Worm (Caenorhabditis elegans) whole organism, L4/young adult: Measurements from ENCODE around the gene miz-1.

ENCODE experiments used
- W03F9.2 ChIP-seq: fragments of 150-350 bp; optimal IDR thresholded peaks from 2 replicates; lab custom pipeline; 2014; ENCODE audit warnings: missing biosample characterization, missing genetic modification characterization
- dao-5 ChIP-seq: sonication (generic microtip); optimal IDR thresholded peaks from 2 replicates; lab custom pipeline; 2016; ENCODE audit warnings: missing genotype, missing genetic modification characterization, moderate library complexity, missing compliant biosample characterization
- him-1 ChIP-seq: sonication (generic microtip); optimal IDR thresholded peaks from 2 replicates; lab custom pipeline; 2016; ENCODE audit warnings: missing genotype, missing genetic modification reagents, missing genetic modification characterization, missing compliant biosample characterization

- no peak for TF ChIP-seq W03F9.2 (tag; lab: Kevin White, UChicago)
- TF ChIP-seq dao-5 (tag; lab: Kevin White, UChicago), result no peak
- TF ChIP-seq him-1 (tag; lab: Kevin White, UChicago), result no peak
Observed at ce11 chrIV:10867370-10868146, 55.4 kb downstream of the miz-1 start.
